Fruit fly (Drosophila melanogaster) whole organism, embryonic: Measurements from ENCODE around the gene CG6055.
A peak's percentile ranks its signal among the peaks of the same experiment; 100 is the strongest.

Experiments
- Bgb ChIP-seq: fragments of 200-800 bp; sonication (Bioruptor generic); IDR thresholded peaks from 2 replicates; pipeline ENCODE4 v1.3.6; 2022; ENCODE audit warnings: missing biosample characterization, missing genetic modification characterization; ENCODE audit not compliant: partially characterized antibody
- C15 ChIP-seq: fragments of 200-800 bp; sonication (Bioruptor generic); IDR thresholded peaks from 3 replicates; pipeline ENCODE4 v1.3.6; 2022; ENCODE audit warnings: missing biosample characterization, missing genetic modification characterization
- CG10274 ChIP-seq: fragments of 200-800 bp; sonication (Bioruptor generic); optimal IDR thresholded peaks from 3 replicates; lab custom pipeline; 2017; ENCODE audit warnings: missing biosample characterization, mild to moderate bottlenecking, missing genetic modification characterization
- CG11504 ChIP-seq: fragments of 200-800 bp; sonication (Bioruptor generic); optimal IDR thresholded peaks from 3 replicates; lab custom pipeline; 2019; ENCODE audit warnings: missing biosample characterization, mild to moderate bottlenecking, missing genetic modification characterization, moderate library complexity
- CG11696 ChIP-seq: fragments of 200-800 bp; sonication (Bioruptor generic); IDR thresholded peaks from 2 replicates; pipeline ENCODE4 v1.3.6; 2022; ENCODE audit warnings: missing biosample characterization, missing genetic modification characterization
- CG11723 ChIP-seq: fragments of 200-800 bp; sonication (Bioruptor generic); optimal IDR thresholded peaks from 2 replicates; lab custom pipeline; 2017; ENCODE audit warnings: missing biosample characterization, mild to moderate bottlenecking, missing genetic modification characterization
- CG13894 ChIP-seq: fragments of 200-800 bp; sonication (Bioruptor generic); optimal IDR thresholded peaks from 3 replicates; lab custom pipeline; 2018; ENCODE audit warnings: missing biosample characterization, mild to moderate bottlenecking, missing genetic modification characterization, moderate library complexity
- CG1529 ChIP-seq: fragments of 200-800 bp; sonication (Bioruptor generic); optimal IDR thresholded peaks from 3 replicates; lab custom pipeline; 2018; ENCODE audit warnings: missing biosample characterization, missing genetic modification characterization
- CG15696 ChIP-seq: fragments of 200-800 bp; sonication (Bioruptor generic); optimal IDR thresholded peaks from 2 replicates; lab custom pipeline; 2019; ENCODE audit warnings: missing biosample characterization, mild to moderate bottlenecking, missing genetic modification characterization, moderate library complexity
- CG31365 ChIP-seq: fragments of 200-800 bp; sonication (Bioruptor generic); optimal IDR thresholded peaks from 2 replicates; lab custom pipeline; 2018; ENCODE audit warnings: missing biosample characterization, mild to moderate bottlenecking, missing genetic modification characterization
- CG34224 ChIP-seq: fragments of 200-800 bp; sonication (Bioruptor generic); IDR thresholded peaks from 3 replicates; pipeline ENCODE4 v1.3.6; 2022; ENCODE audit warnings: missing biosample characterization, missing genetic modification characterization; ENCODE audit not compliant: partially characterized antibody
- CG5953 ChIP-seq: fragments of 200-800 bp; sonication (Bioruptor generic); IDR thresholded peaks from 2 replicates; pipeline ENCODE4 v1.3.6; 2022; ENCODE audit warnings: missing biosample characterization, missing genetic modification characterization
- CG6272 ChIP-seq: fragments of 200-800 bp; sonication (Bioruptor generic); IDR thresholded peaks from 2 replicates; pipeline ENCODE4 v1.3.6; 2022; ENCODE audit warnings: missing biosample characterization, missing genetic modification characterization
- CG7357 ChIP-seq: fragments of 200-800 bp; sonication (Bioruptor generic); IDR thresholded peaks from 3 replicates; pipeline ENCODE4 v1.3.6; 2022; ENCODE audit warnings: missing biosample characterization, missing genetic modification characterization
- CG7839 ChIP-seq: fragments of 200-800 bp; sonication (Bioruptor generic); optimal IDR thresholded peaks from 3 replicates; lab custom pipeline; 2018; ENCODE audit warnings: missing biosample characterization, mild to moderate bottlenecking, missing genetic modification characterization, moderate library complexity
- CG8290 ChIP-seq, 3 experiments: fragments of 200-800 bp; sonication (Bioruptor generic); optimal IDR thresholded peaks; 2 replicates each; lab custom pipeline; 2016 to 2019; ENCODE audit warnings: missing biosample characterization in 3 of 3, missing genetic modification characterization in 3 of 3, mild to moderate bottlenecking in 2 of 3, moderate library complexity in 1 of 3
- CG9215 ChIP-seq: fragments of 200-800 bp; sonication (Bioruptor generic); IDR thresholded peaks from 2 replicates; pipeline ENCODE4 v1.3.6; 2022; ENCODE audit warnings: missing biosample characterization, missing genetic modification characterization
- CHES-1-like ChIP-seq: fragments of 200-800 bp; sonication (Bioruptor generic); optimal IDR thresholded peaks from 2 replicates; lab custom pipeline; 2016; ENCODE audit warnings: missing biosample characterization, missing genetic modification characterization
- Dip2 ChIP-seq: fragments of 200-800 bp; sonication (Bioruptor generic); IDR thresholded peaks from 2 replicates; pipeline ENCODE4 v1.3.6; 2022; ENCODE audit warnings: missing biosample characterization, missing genetic modification characterization
- Doc2 ChIP-seq: fragments of 200-800 bp; sonication (Bioruptor generic); IDR thresholded peaks from 2 replicates; pipeline ENCODE4 v1.3.6; 2022; ENCODE audit warnings: missing biosample characterization, missing genetic modification characterization
- ERR ChIP-seq: fragments of 200-800 bp; sonication (Bioruptor generic); optimal IDR thresholded peaks from 2 replicates; lab custom pipeline; 2016; ENCODE audit warnings: missing biosample characterization, missing genetic modification characterization
- Fer3 ChIP-seq: fragments of 200-800 bp; sonication (Bioruptor generic); optimal IDR thresholded peaks from 2 replicates; lab custom pipeline; 2018; ENCODE audit warnings: missing biosample characterization, mild to moderate bottlenecking, missing genetic modification characterization, moderate library complexity
- H15 ChIP-seq: fragments of 200-800 bp; sonication (Bioruptor generic); IDR thresholded peaks from 3 replicates; pipeline ENCODE4 v1.3.6; 2022; ENCODE audit warnings: missing biosample characterization, missing genetic modification characterization
- H2.0 ChIP-seq: fragments of 200-800 bp; sonication (Bioruptor generic); IDR thresholded peaks from 2 replicates; pipeline ENCODE4 v1.3.6; 2022; ENCODE audit warnings: missing biosample characterization, missing genetic modification characterization
- Hey ChIP-seq: fragments of 200-800 bp; sonication (Bioruptor generic); optimal IDR thresholded peaks from 3 replicates; lab custom pipeline; 2018; ENCODE audit warnings: missing biosample characterization, mild to moderate bottlenecking, missing genetic modification characterization
- NC2α ChIP-seq: fragments of 200-800 bp; sonication (Bioruptor generic); optimal IDR thresholded peaks from 2 replicates; lab custom pipeline; 2016; ENCODE audit warnings: missing biosample characterization, missing genetic modification characterization
- Oli ChIP-seq: fragments of 200-800 bp; sonication (Bioruptor generic); optimal IDR thresholded peaks from 2 replicates; lab custom pipeline; 2018; ENCODE audit warnings: missing biosample characterization, mild to moderate bottlenecking, missing genetic modification characterization, moderate library complexity
- PHDP ChIP-seq: fragments of 200-800 bp; sonication (Bioruptor generic); optimal IDR thresholded peaks from 3 replicates; lab custom pipeline; 2018; ENCODE audit warnings: missing biosample characterization, mild to moderate bottlenecking, missing genetic modification characterization, moderate library complexity
- Sin3A ChIP-seq: fragments of >200 bp; optimal IDR thresholded peaks from 2 replicates; lab custom pipeline; 2018
- Vsx1 ChIP-seq: fragments of 200-800 bp; sonication (Bioruptor generic); optimal IDR thresholded peaks from 2 replicates; lab custom pipeline; 2017; ENCODE audit warnings: missing biosample characterization, mild to moderate bottlenecking, missing genetic modification characterization, missing genetic modification reagents
- YL-1 ChIP-seq: fragments of 200-800 bp; sonication (Bioruptor generic); optimal IDR thresholded peaks from 3 replicates; lab custom pipeline; 2017; ENCODE audit warnings: missing biosample characterization, mild to moderate bottlenecking, missing genetic modification characterization
- az2 ChIP-seq: fragments of 200-800 bp; sonication (Bioruptor generic); optimal IDR thresholded peaks from 3 replicates; lab custom pipeline; 2016; ENCODE audit warnings: missing biosample characterization, missing genetic modification characterization
- chinmo ChIP-seq: fragments of 200-800 bp; sonication (Bioruptor generic); IDR thresholded peaks from 4 replicates; pipeline ENCODE4 v1.3.6; 2022; ENCODE audit warnings: missing biosample characterization, missing genetic modification characterization; ENCODE audit not compliant: partially characterized antibody
- dan ChIP-seq: fragments of 200-800 bp; sonication (Bioruptor generic); IDR thresholded peaks from 2 replicates; pipeline ENCODE4 v1.3.6; 2022; ENCODE audit warnings: missing biosample characterization, missing genetic modification characterization
- dimm ChIP-seq: fragments of 200-800 bp; sonication (Bioruptor generic); IDR thresholded peaks from 2 replicates; pipeline ENCODE4 v1.3.6; 2022; ENCODE audit warnings: missing biosample characterization, missing genetic modification characterization
- disco-r ChIP-seq: fragments of 200-800 bp; sonication (Bioruptor generic); optimal IDR thresholded peaks from 2 replicates; lab custom pipeline; 2016; ENCODE audit warnings: missing biosample characterization, missing genetic modification characterization
- en ChIP-seq: fragments of 200-800 bp; sonication (Bioruptor generic); optimal IDR thresholded peaks from 2 replicates; lab custom pipeline; 2016; ENCODE audit warnings: missing biosample characterization, missing genetic modification characterization
- fd64A ChIP-seq: fragments of 200-800 bp; sonication (Bioruptor generic); optimal IDR thresholded peaks from 3 replicates; lab custom pipeline; 2018; ENCODE audit warnings: missing biosample characterization, mild to moderate bottlenecking, missing genetic modification characterization
- fru ChIP-seq: fragments of >200 bp; optimal IDR thresholded peaks from 2 replicates; lab custom pipeline; 2017
- ftz-f1 ChIP-seq: fragments of 200-800 bp; sonication (Bioruptor generic); optimal IDR thresholded peaks from 2 replicates; lab custom pipeline; 2016; ENCODE audit warnings: missing biosample characterization, missing genetic modification characterization
- gem ChIP-seq: fragments of 200-800 bp; sonication (Bioruptor generic); optimal IDR thresholded peaks from 2 replicates; lab custom pipeline; 2019; ENCODE audit warnings: missing biosample characterization, mild to moderate bottlenecking, missing genetic modification characterization, moderate library complexity
- gro ChIP-seq: fragments of 200-800 bp; sonication (Bioruptor generic); optimal IDR thresholded peaks from 2 replicates; lab custom pipeline; 2016; ENCODE audit warnings: missing biosample characterization, missing genetic modification characterization
- lola ChIP-seq, 3 experiments: fragments of >200 bp in 2 of 3; fragments of 200-800 bp in 1 of 3; sonication (Bioruptor generic) in 1 of 3; optimal IDR thresholded peaks; 2 replicates each; lab custom pipeline; 2017 to 2019; ENCODE audit warnings: missing biosample characterization in 3 of 3, missing genetic modification characterization in 3 of 3, mild to moderate bottlenecking in 1 of 3, moderate library complexity in 1 of 3
- luna ChIP-seq: fragments of 200-800 bp; sonication (Bioruptor generic); optimal IDR thresholded peaks from 2 replicates; lab custom pipeline; 2016; ENCODE audit warnings: missing biosample characterization, missing genetic modification characterization
- nerfin-1 ChIP-seq: fragments of 200-800 bp; sonication (Bioruptor generic); optimal IDR thresholded peaks from 3 replicates; lab custom pipeline; 2019; ENCODE audit warnings: missing biosample characterization, mild to moderate bottlenecking, missing genetic modification characterization, moderate library complexity
- org-1 ChIP-seq: fragments of 200-800 bp; sonication (Bioruptor generic); optimal IDR thresholded peaks from 2 replicates; lab custom pipeline; 2017; ENCODE audit warnings: missing biosample characterization, missing genetic modification characterization
- pho ChIP-seq: fragments of 200-800 bp; sonication (Bioruptor generic); optimal IDR thresholded peaks from 2 replicates; lab custom pipeline; 2016; ENCODE audit warnings: missing biosample characterization, missing genetic modification characterization
- rib ChIP-seq: fragments of 200-800 bp; sonication (Bioruptor generic); IDR thresholded peaks from 2 replicates; pipeline ENCODE4 v1.3.6; 2022; ENCODE audit warnings: missing biosample characterization, missing genetic modification characterization
- seq ChIP-seq: fragments of 200-800 bp; sonication (Bioruptor generic); IDR thresholded peaks from 2 replicates; pipeline ENCODE4 v1.3.6; 2022; ENCODE audit warnings: missing biosample characterization, missing genetic modification characterization
- sqz ChIP-seq: fragments of 200-800 bp; sonication (Bioruptor generic); optimal IDR thresholded peaks from 3 replicates; lab custom pipeline; 2018; ENCODE audit warnings: missing biosample characterization, mild to moderate bottlenecking, missing genetic modification characterization
- vvl ChIP-seq: fragments of 200-800 bp; sonication (Bioruptor generic); IDR thresholded peaks from 2 replicates; pipeline ENCODE4 v1.3.6; 2022; ENCODE audit warnings: missing biosample characterization, missing genetic modification characterization

Gene CG6055

DNA sequence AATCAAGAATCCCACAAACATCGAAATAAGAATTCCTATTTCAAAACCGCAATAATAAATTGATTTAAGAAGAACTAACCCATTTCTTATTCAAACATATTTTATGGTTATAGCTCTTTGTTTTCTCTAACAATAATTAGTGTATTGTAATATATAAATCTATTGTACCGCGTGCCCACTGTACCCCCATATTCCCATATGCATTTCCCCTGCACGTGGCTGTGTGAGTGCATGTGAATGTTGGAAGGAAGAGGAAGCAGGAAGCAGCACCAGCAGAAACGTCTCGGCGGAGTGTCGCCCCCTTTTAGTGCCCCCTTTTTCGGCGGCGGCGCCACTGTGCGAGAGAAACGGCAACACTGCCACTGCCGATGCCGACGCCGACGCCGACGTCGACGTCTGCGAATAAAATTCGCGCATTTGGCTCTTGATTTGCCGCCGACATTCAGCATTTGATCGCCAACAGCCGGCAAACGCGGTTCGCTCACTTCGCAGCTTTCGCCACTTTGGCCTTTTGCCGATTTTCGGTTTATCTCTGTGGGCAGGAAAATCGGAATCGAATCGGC, 42.9 kb upstream of the CG6055 start (continued):
- TF ChIP-seq sqz (GFP tag; lab: Kevin White, UChicago) (no peak), disco-r (no peak), CG11696 (GFP tag; lab: Robert Waterston, UW) (no peak), H2.0 (GFP tag; lab: Robert Waterston, UW) (no peak), vvl (GFP tag; lab: Robert Waterston, UW) (peak; percentile 29), org-1 (GFP tag; lab: Kevin White, UChicago) (no peak), luna (GFP tag; lab: Kevin White, UChicago) (no peak), CG15696 (peak; percentile 8), YL-1 (GFP tag; lab: Kevin White, UChicago) (no peak), gro (no peak), PHDP (tag; lab: Kevin White, UChicago) (peak; percentile 29), nerfin-1 (tag; lab: Kevin White, UChicago) (no peak), CG34224 (GFP tag; lab: Robert Waterston, UW) (peak; percentile 22; the same call in 1 of the 3 replicates), pho (GFP tag; lab: Kevin White, UChicago) (no peak), C15 (no peak), CG1529 (GFP tag; lab: Kevin White, UChicago) (no peak), NC2α (no peak), Doc2 (GFP tag; lab: Robert Waterston, UW) (no peak), CHES-1-like (GFP tag; lab: Kevin White, UChicago) (peak; percentile 8), CG7839 (tag; lab: Kevin White, UChicago) (no peak), Fer3 (peak; percentile 5), Dip2 (GFP tag; lab: Robert Waterston, UW) (no peak), en (GFP tag; lab: Kevin White, UChicago) (no peak), seq (GFP tag; lab: Robert Waterston, UW) (no peak), Hey (tag; lab: Kevin White, UChicago) (no peak), gem (tag; lab: Kevin White, UChicago) (peak; percentile 32), CG7357 (no peak), CG9215 (peak; percentile 52), dimm (GFP tag; lab: Robert Waterston, UW) (no peak), ftz-f1 (peak; percentile 25), CG31365 (tag; lab: Kevin White, UChicago) (no peak), dan (no peak), CG6272 (GFP tag; lab: Robert Waterston, UW) (no peak; the same call in 1 of the 2 replicates), CG8290 (GFP tag; optimal IDR thresholded peaks at IDR 0.05; lab: Kevin White, UChicago) (no peak), CG8290 (tag; optimal IDR thresholded peaks at IDR 0.05; lab: Kevin White, UChicago) (peak in 1 of 2 experiments; percentile 62), chinmo (GFP tag; lab: Robert Waterston, UW) (no peak), CG13894 (tag; lab: Kevin White, UChicago) (peak; percentile 40), CG10274 (GFP tag; lab: Kevin White, UChicago) (no peak), H15 (GFP tag; lab: Robert Waterston, UW) (no peak), Sin3A (lab: Kevin White, UChicago) (no peak), Oli (no peak), CG5953 (GFP tag; lab: Robert Waterston, UW) (0 out of 2 replicates have a peak, but pooled peaks have one; percentile 17), az2 (GFP tag; lab: Kevin White, UChicago) (no peak), CG11504 (tag; lab: Kevin White, UChicago) (peak; percentile 3), fd64A (GFP tag; lab: Kevin White, UChicago) (no peak), rib (GFP tag; lab: Robert Waterston, UW) (peak; percentile 94), fru (lab: Kevin White, UChicago) (no peak), Vsx1 (no peak), CG11723 (GFP tag; lab: Kevin White, UChicago) (no peak), Bgb (GFP tag; lab: Robert Waterston, UW) (no peak; the same call in 1 of the 2 replicates), ERR (GFP tag; lab: Kevin White, UChicago) (no peak), lola (GFP tag; optimal IDR thresholded peaks at IDR 0.05; lab: Kevin White, UChicago) (no peak)
